Worm (Caenorhabditis elegans): Measurements from ENCODE around the gene xtr-2.

- no peak for TF ChIP-seq ZK546.5 (tag; optimal IDR thresholded peaks at IDR 0.05)
- TF ChIP-seq nhr-77 (tag; optimal IDR thresholded peaks at IDR 0.05): no peak
- TF ChIP-seq C34F6.9 (tag; optimal IDR thresholded peaks at IDR 0.05): peak; percentile 13
- no peak for TF ChIP-seq blmp-1 (tag; optimal IDR thresholded peaks at IDR 0.05; ENCODE audit: insufficient read depth)
- TF ChIP-seq egl-27 (tag; optimal IDR thresholded peaks at IDR 0.05): peak; percentile 19
- TF ChIP-seq nhr-6 (tag; optimal IDR thresholded peaks at IDR 0.05): no peak
- no peak for TF ChIP-seq nhr-237 (tag; optimal IDR thresholded peaks at IDR 0.05)
- TF ChIP-seq nhr-10 (tag; optimal IDR thresholded peaks at IDR 0.05): no peak
- TF ChIP-seq gmeb-1 (tag; optimal IDR thresholded peaks at IDR 0.05): no peak
- no peak for TF ChIP-seq dmd-4 (tag; optimal IDR thresholded peaks at IDR 0.05)
- TF ChIP-seq aly-2 (tag; optimal IDR thresholded peaks at IDR 0.05): no peak
- TF ChIP-seq sma-9 (GFP tag; optimal IDR thresholded peaks at IDR 0.05): peak; percentile 55
- TF ChIP-seq sma-9 (tag; optimal IDR thresholded peaks at IDR 0.05): no peak
- peak; percentile 34 for TF ChIP-seq sma-3 (GFP tag; optimal IDR thresholded peaks at IDR 0.05)
- TF ChIP-seq elt-3 (tag; optimal IDR thresholded peaks at IDR 0.05): no peak
These were observed 32.5 kb downstream of the xtr-2 start for ce11 chrX:12347822-12348221.

All from whole organism, L2 larva.